Worm (Caenorhabditis elegans) whole organism, early embryonic: ENCODE results near the gene clec-187.

Source experiments
- ama-1 ChIP-seq: fragments of 150-350 bp; optimal IDR thresholded peaks from 2 replicates; lab custom pipeline; 2014
- hmg-4 ChIP-seq: fragments of 200-800 bp; sonication (Bioruptor generic); optimal IDR thresholded peaks from 2 replicates; lab custom pipeline; 2018; ENCODE audit warnings: mild to moderate bottlenecking, missing genetic modification characterization, missing compliant biosample characterization

DNA sequence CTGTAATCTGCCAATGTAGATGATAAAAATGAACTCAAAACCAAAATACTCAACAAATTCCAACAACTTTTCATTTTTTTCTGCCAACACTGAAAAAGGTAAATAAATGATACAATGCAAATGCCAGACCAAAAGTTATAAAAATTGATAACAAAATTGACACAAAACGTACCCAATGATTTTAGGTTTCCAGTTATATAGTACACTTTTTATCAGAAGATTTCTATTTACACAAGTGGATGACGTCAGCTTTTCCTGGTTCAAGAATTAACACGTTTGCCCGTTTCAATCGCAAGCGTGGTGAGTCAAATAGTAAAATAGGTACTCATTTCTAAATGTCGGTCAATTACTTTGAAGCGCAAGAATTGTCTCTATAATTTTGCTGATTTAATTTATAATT, 8.3 kb upstream of the clec-187 start, which contains the start of gene ZK896.5:
- TF ChIP-seq hmg-4 (GFP tag; lab: Kevin White, UChicago): no peak
- TF ChIP-seq ama-1 (lab: Kevin White, UChicago): no peak
